Worm (Caenorhabditis elegans): Measurements from ENCODE around the gene arrd-24.

Gene arrd-24

ce11 chrX:13990680-13991079, 10.4 kb upstream of the arrd-24 start, which contains the start of gene C31E10.11:
TSS of gene C31E10.11 (minus strand) at chrX:13990780.
- TF ChIP-seq sea-1 (GFP tag; conservative IDR thresholded peaks at IDR 0.05) = no peak
- no peak for TF ChIP-seq flt-1 (GFP tag; IDR thresholded peaks at IDR 0.05)
- no peak for TF ChIP-seq tra-4 (tag; optimal IDR thresholded peaks at IDR 0.05)

- TF ChIP-seq hmg-4 (GFP tag; optimal IDR thresholded peaks at IDR 0.05) = no peak
- TF ChIP-seq ceh-13 (GFP tag; optimal IDR thresholded peaks at IDR 0.05) = no peak
- TF ChIP-seq hnd-1 (tag; optimal IDR thresholded peaks at IDR 0.05) = no peak
- TF ChIP-seq ama-1 (optimal IDR thresholded peaks at IDR 0.05) = no peak
- TF ChIP-seq hmbx-1 (tag; optimal IDR thresholded peaks at IDR 0.05) = no peak
- no peak for TF ChIP-seq tra-4 (tag; optimal IDR thresholded peaks at IDR 0.05)
- no peak for TF ChIP-seq sea-1 (GFP tag; conservative IDR thresholded peaks at IDR 0.05)
- TF ChIP-seq pes-1 (GFP tag; IDR thresholded peaks at IDR 0.05) = no peak
- no peak for TF ChIP-seq tbx-11 (GFP tag; IDR thresholded peaks at IDR 0.05)
Measured at ce11 chrX:13986307-13986706, 6.0 kb upstream of the arrd-24 start, which contains the start of gene irld-24. TSS of gene irld-24 (plus strand) at chrX:13986607.

DNA sequence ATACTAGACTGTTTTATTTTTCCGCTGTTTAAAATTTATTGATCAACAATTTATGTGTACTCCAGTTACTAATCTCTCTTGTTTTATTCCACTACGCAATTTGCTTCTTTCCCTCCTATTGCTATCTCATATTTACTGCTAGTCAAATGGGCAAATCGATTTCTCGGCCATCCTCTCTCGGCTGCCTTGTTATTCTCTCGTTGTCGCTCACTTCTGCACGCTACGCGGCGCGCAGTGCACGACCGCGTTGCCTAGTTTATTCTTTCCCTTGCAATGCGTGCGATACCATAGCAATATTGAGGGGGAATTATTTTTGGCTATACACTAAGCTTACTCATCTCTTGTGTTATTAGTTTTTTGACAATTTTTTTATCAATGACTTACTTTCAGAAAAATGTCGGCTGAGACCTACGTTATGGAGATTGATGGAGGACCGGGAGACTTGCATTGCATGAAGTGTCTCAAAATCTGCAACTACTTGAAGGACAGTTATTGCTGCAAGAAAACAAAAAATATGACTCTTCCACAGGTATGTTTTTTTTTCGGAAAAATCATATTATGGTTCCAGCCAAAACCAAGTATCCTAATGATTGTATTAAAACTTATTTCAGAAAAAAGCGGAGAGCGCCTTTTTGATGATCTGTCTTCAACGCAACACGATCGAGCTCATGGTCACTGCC, 2.7 kb downstream of the arrd-24 start, which contains the start of gene F48F7.6:
TSS of gene F48F7.6 (plus strand) at position 391 of the 680 bp plus-strand sequence.
- peak; percentile 40; the same call in 1 of the 2 replicates for TF ChIP-seq flt-1 (GFP tag; IDR thresholded peaks at IDR 0.05)
- peak; percentile 60 for TF ChIP-seq aly-1 (tag; optimal IDR thresholded peaks at IDR 0.05)
- no peak for TF ChIP-seq ets-7 (tag; optimal IDR thresholded peaks at IDR 0.05)
- TF ChIP-seq hmg-4 (GFP tag; optimal IDR thresholded peaks at IDR 0.05) = peak; percentile 72
- TF ChIP-seq F13C5.2 (tag; optimal IDR thresholded peaks at IDR 0.05) = peak; percentile 50
- no peak for TF ChIP-seq tra-4 (tag; optimal IDR thresholded peaks at IDR 0.05)
- TF ChIP-seq hnd-1 (tag; optimal IDR thresholded peaks at IDR 0.05) = no peak
- TF ChIP-seq hmbx-1 (tag; optimal IDR thresholded peaks at IDR 0.05) = no peak
- TF ChIP-seq tbx-11 (GFP tag; IDR thresholded peaks at IDR 0.05) = no peak
- no peak for TF ChIP-seq tbx-37 (GFP tag; conservative IDR thresholded peaks at IDR 0.05)
- no peak for TF ChIP-seq sea-1 (GFP tag; conservative IDR thresholded peaks at IDR 0.05)

ce11 chrX:13975314-13975713, 5.0 kb downstream of the arrd-24 start, which contains the start of gene F48F7.5:
TSS of gene F48F7.5 (plus strand) at chrX:13975653.
- TF ChIP-seq F13C5.2 (tag; optimal IDR thresholded peaks at IDR 0.05) (no peak), ets-7 (tag; optimal IDR thresholded peaks at IDR 0.05) (no peak)

- no peak for TF ChIP-seq tra-4 (tag; optimal IDR thresholded peaks at IDR 0.05)
- no peak for TF ChIP-seq ceh-13 (GFP tag; optimal IDR thresholded peaks at IDR 0.05)
- TF ChIP-seq flt-1 (GFP tag; IDR thresholded peaks at IDR 0.05) = no peak
- no peak for TF ChIP-seq hnd-1 (tag; optimal IDR thresholded peaks at IDR 0.05)
- TF ChIP-seq pes-1 (GFP tag; IDR thresholded peaks at IDR 0.05) = no peak
- no peak for TF ChIP-seq tbx-37 (GFP tag; conservative IDR thresholded peaks at IDR 0.05)
- no peak for TF ChIP-seq scrt-1 (GFP tag; IDR thresholded peaks at IDR 0.05)
- TF ChIP-seq ama-1 (optimal IDR thresholded peaks at IDR 0.05) = no peak
Measured at ce11 chrX:13974448-13975071, 5.8 kb downstream of the arrd-24 start.

ce11 chrX:13973769-13974168, 6.5 kb downstream of the arrd-24 start:
- TF ChIP-seq tra-4 (tag; optimal IDR thresholded peaks at IDR 0.05) = no peak
- TF ChIP-seq flt-1 (GFP tag; IDR thresholded peaks at IDR 0.05) = no peak
- TF ChIP-seq scrt-1 (GFP tag; IDR thresholded peaks at IDR 0.05) = no peak
- no peak for TF ChIP-seq tbx-11 (GFP tag; IDR thresholded peaks at IDR 0.05)
- TF ChIP-seq hnd-1 (tag; optimal IDR thresholded peaks at IDR 0.05) = no peak
- no peak for TF ChIP-seq tbx-37 (GFP tag; conservative IDR thresholded peaks at IDR 0.05)
- no peak for TF ChIP-seq aly-1 (tag; optimal IDR thresholded peaks at IDR 0.05)
- no peak for TF ChIP-seq ceh-36 (tag; optimal IDR thresholded peaks at IDR 0.05)
- no peak for TF ChIP-seq hmg-4 (GFP tag; optimal IDR thresholded peaks at IDR 0.05)
- TF ChIP-seq sea-1 (GFP tag; conservative IDR thresholded peaks at IDR 0.05) = no peak
- no peak for TF ChIP-seq B0310.2 (tag; optimal IDR thresholded peaks at IDR 0.05)

DNA sequence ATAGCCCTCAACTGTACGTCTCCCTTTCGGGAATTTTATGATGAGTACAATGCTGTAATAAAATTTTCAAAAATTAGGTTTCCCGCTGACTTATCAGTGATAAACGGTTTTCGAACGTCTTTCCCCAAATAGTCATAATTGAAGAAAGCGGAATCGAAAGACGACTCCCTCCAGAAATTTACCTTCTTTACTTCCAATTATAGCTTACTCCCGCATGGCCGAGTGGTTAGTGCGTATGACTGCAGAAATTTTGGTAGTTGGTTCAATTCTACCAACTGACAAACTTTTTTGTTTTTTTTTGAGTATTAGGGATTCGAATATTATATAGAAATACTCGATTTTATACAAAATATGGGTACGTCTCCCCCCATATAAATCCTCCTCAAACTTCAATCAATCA, 7.2 kb downstream of the arrd-24 start:
- TF ChIP-seq flt-1 (GFP tag; IDR thresholded peaks at IDR 0.05) = 0 out of 2 replicates have a peak, but pooled peaks have one; percentile 4
- 0 out of 2 replicates have a peak, but pooled peaks have one; percentile 7 for TF ChIP-seq sea-1 (GFP tag; conservative IDR thresholded peaks at IDR 0.05)
- TF ChIP-seq tbx-37 (GFP tag; conservative IDR thresholded peaks at IDR 0.05) = 0 out of 2 replicates have a peak, but pooled peaks have one; percentile 34
- peak; percentile 15; the same call in 1 of the 2 replicates for TF ChIP-seq pes-1 (GFP tag; IDR thresholded peaks at IDR 0.05)

ce11 chrX:13969257-13969968, 10.9 kb downstream of the arrd-24 start:
- TF ChIP-seq ceh-36 (tag; optimal IDR thresholded peaks at IDR 0.05) (no peak), ama-1 (optimal IDR thresholded peaks at IDR 0.05) (no peak), tbx-37 (GFP tag; conservative IDR thresholded peaks at IDR 0.05) (0 out of 2 replicates have a peak, but pooled peaks have one; percentile 7), pes-1 (GFP tag; IDR thresholded peaks at IDR 0.05) (no peak), flt-1 (GFP tag; IDR thresholded peaks at IDR 0.05) (no peak), ets-7 (tag; optimal IDR thresholded peaks at IDR 0.05) (no peak), hmg-4 (GFP tag; optimal IDR thresholded peaks at IDR 0.05) (peak; percentile 74), tbx-11 (GFP tag; IDR thresholded peaks at IDR 0.05) (no peak), scrt-1 (GFP tag; IDR thresholded peaks at IDR 0.05) (no peak), B0310.2 (tag; optimal IDR thresholded peaks at IDR 0.05) (no peak), sea-1 (GFP tag; conservative IDR thresholded peaks at IDR 0.05) (no peak), ceh-13 (GFP tag; optimal IDR thresholded peaks at IDR 0.05) (no peak), hmbx-1 (tag; optimal IDR thresholded peaks at IDR 0.05) (no peak), aly-1 (tag; optimal IDR thresholded peaks at IDR 0.05) (no peak), hnd-1 (tag; optimal IDR thresholded peaks at IDR 0.05) (no peak), tra-4 (tag; optimal IDR thresholded peaks at IDR 0.05) (no peak), F13C5.2 (tag; optimal IDR thresholded peaks at IDR 0.05) (no peak)
